Fruit fly (Drosophila melanogaster) whole organism, pupa: ENCODE data around the gene CG9784.

Experiments used
- CG13204 ChIP-seq: fragments of 200-800 bp; sonication (Bioruptor generic); optimal IDR thresholded peaks from 2 replicates; lab custom pipeline; 2018; ENCODE audit warnings: missing biosample characterization, mild to moderate bottlenecking, missing genetic modification characterization, moderate library complexity
- EcR ChIP-seq: fragments of 200-800 bp; sonication (Bioruptor generic); optimal IDR thresholded peaks from 3 replicates; lab custom pipeline; 2019; ENCODE audit warnings: missing biosample characterization, missing genetic modification characterization, mild to moderate bottlenecking, moderate library complexity, missing genetic modification reagents
- Snoo ChIP-seq: fragments of 200-800 bp; sonication (Bioruptor generic); optimal IDR thresholded peaks from 3 replicates; lab custom pipeline; 2017; ENCODE audit warnings: missing biosample characterization, mild to moderate bottlenecking, missing genetic modification characterization, inconsistent platforms

- no peak for TF ChIP-seq CG13204
- TF ChIP-seq Snoo (tag; lab: Kevin White, UChicago) = no peak
- TF ChIP-seq EcR (GFP tag; lab: Kevin White, UChicago) = no peak
These were observed 19.7 kb upstream of the CG9784 start for dm6 chrX:16618724-16619123.
